Fruit fly (Drosophila melanogaster) whole organism, wandering third instar larva: ENCODE data around the gene CG13793.

ENCODE experiments used
- Abd-B ChIP-seq: fragments of >200 bp; optimal IDR thresholded peaks from 2 replicates; lab custom pipeline; 2017; ENCODE audit warnings: missing biosample characterization, missing genetic modification characterization
- CrebA ChIP-seq: fragments of 200-800 bp; sonication (Bioruptor generic); optimal IDR thresholded peaks from 2 replicates; lab custom pipeline; 2016; ENCODE audit warnings: missing biosample characterization, mild to moderate bottlenecking, missing genetic modification characterization, borderline replicate concordance
- Dfd ChIP-seq: fragments of >200 bp; optimal IDR thresholded peaks from 2 replicates; lab custom pipeline; 2017; ENCODE audit warnings: missing biosample characterization, missing genetic modification characterization
- Dif ChIP-seq: fragments of 200-275, 200-300 bp; sonication (Bioruptor generic); optimal IDR thresholded peaks from 2 replicates; lab custom pipeline; 2018; ENCODE audit warnings: missing biosample characterization, missing genetic modification characterization; ENCODE audit not compliant: partially characterized antibody
- GATAd ChIP-seq: sonication (Bioruptor generic); optimal IDR thresholded peaks from 2 replicates; lab custom pipeline; 2016; ENCODE audit warnings: missing biosample characterization, missing genetic modification characterization
- HLH106 ChIP-seq: fragments of 200-800 bp; optimal IDR thresholded peaks from 3 replicates; lab custom pipeline; 2019; ENCODE audit warnings: missing biosample characterization, mild to moderate bottlenecking, missing genetic modification characterization, moderate library complexity
- Hnf4 ChIP-seq: fragments of 200-800 bp; sonication (Bioruptor generic); optimal IDR thresholded peaks from 2 replicates; lab custom pipeline; 2016; ENCODE audit warnings: missing biosample characterization, mild to moderate bottlenecking, missing genetic modification characterization
- Hr78 ChIP-seq: fragments of >200 bp; optimal IDR thresholded peaks from 2 replicates; lab custom pipeline; 2017; ENCODE audit warnings: missing biosample characterization, missing genetic modification characterization
- Hr83 ChIP-seq: fragments of 200-300 bp; sonication (Bioruptor generic); optimal IDR thresholded peaks from 2 replicates; lab custom pipeline; 2016; ENCODE audit warnings: missing biosample characterization, mild to moderate bottlenecking, missing genetic modification characterization, moderate library complexity; ENCODE audit not compliant: poor library complexity, severe bottlenecking
- Jra ChIP-seq: sonication (Bioruptor generic); optimal IDR thresholded peaks from 2 replicates; lab custom pipeline; 2016; ENCODE audit warnings: missing biosample characterization, missing genetic modification characterization
- Mio ChIP-seq: sonication (Bioruptor generic); optimal IDR thresholded peaks from 2 replicates; lab custom pipeline; 2016; ENCODE audit warnings: missing biosample characterization, missing genetic modification characterization
- Myc ChIP-seq: fragments of >200 bp; optimal IDR thresholded peaks from 2 replicates; lab custom pipeline; 2017
- OdsH ChIP-seq: fragments of 200-800 bp; sonication (Bioruptor generic); optimal IDR thresholded peaks from 2 replicates; lab custom pipeline; 2016; ENCODE audit warnings: missing biosample characterization, mild to moderate bottlenecking, missing genetic modification characterization
- Rel ChIP-seq, 2 experiments: fragments of 200-800 bp; sonication (Bioruptor generic) in 1 of 2; optimal IDR thresholded peaks; 2 replicates in 1 of 2; 3 replicates in 1 of 2; lab custom pipeline; 2016 to 2019; ENCODE audit warnings: mild to moderate bottlenecking in 2 of 2, missing biosample characterization in 2 of 2, missing genetic modification characterization in 2 of 2, moderate library complexity in 1 of 2
- Sp1 ChIP-seq: fragments of 200-800 bp; sonication (Bioruptor generic); optimal IDR thresholded peaks from 3 replicates; lab custom pipeline; 2019; ENCODE audit warnings: missing biosample characterization, mild to moderate bottlenecking, missing genetic modification characterization, moderate library complexity
- Vsx2 ChIP-seq: fragments of 200-300, 225-300 bp; sonication (Bioruptor generic); optimal IDR thresholded peaks from 2 replicates; lab custom pipeline; 2018; ENCODE audit warnings: missing biosample characterization, missing genetic modification characterization; ENCODE audit not compliant: partially characterized antibody
- br ChIP-seq: fragments of 200-800 bp; sonication (Bioruptor generic); optimal IDR thresholded peaks from 2 replicates; lab custom pipeline; 2016; ENCODE audit warnings: missing biosample characterization, missing genetic modification characterization
- brk ChIP-seq: fragments of 200-800 bp; sonication (Bioruptor generic); optimal IDR thresholded peaks from 2 replicates; lab custom pipeline; 2016; ENCODE audit warnings: missing biosample characterization, mild to moderate bottlenecking, missing genetic modification characterization
- dl ChIP-seq, 2 experiments: fragments of 175-275, 200-275 bp in 1 of 2; fragments of 200-275 bp in 1 of 2; sonication (Bioruptor generic); optimal IDR thresholded peaks; lab custom pipeline; 2018; ENCODE audit warnings: mild to moderate bottlenecking in 2 of 2, missing biosample characterization in 2 of 2, missing genetic modification characterization in 2 of 2, moderate library complexity in 2 of 2; ENCODE audit not compliant: partially characterized antibody in 2 of 2, insufficient read depth in 1 of 2
- dmrt93B ChIP-seq: fragments of 200-800 bp; sonication (Bioruptor generic); optimal IDR thresholded peaks from 2 replicates; lab custom pipeline; 2018; ENCODE audit warnings: missing biosample characterization, mild to moderate bottlenecking, missing genetic modification characterization
- dsf ChIP-seq: sonication (Bioruptor generic); optimal IDR thresholded peaks from 2 replicates; lab custom pipeline; 2016; ENCODE audit warnings: missing biosample characterization, missing genetic modification characterization, borderline replicate concordance
- ey ChIP-seq: fragments of 200-800 bp; sonication (Bioruptor generic); optimal IDR thresholded peaks from 2 replicates; lab custom pipeline; 2016; ENCODE audit warnings: missing biosample characterization, missing genetic modification characterization
- foxo ChIP-seq, 2 experiments: fragments of 200-800 bp; sonication (Bioruptor generic); optimal IDR thresholded peaks; 2 replicates in 1 of 2; 3 replicates in 1 of 2; lab custom pipeline; 2016 to 2017; ENCODE audit warnings: missing biosample characterization in 2 of 2, missing genetic modification characterization in 2 of 2
- fru ChIP-seq: fragments of 200-800 bp; sonication (Bioruptor generic); optimal IDR thresholded peaks from 3 replicates; lab custom pipeline; 2016; ENCODE audit warnings: missing biosample characterization, mild to moderate bottlenecking, missing genetic modification characterization
- h ChIP-seq: fragments of 200-800 bp; sonication (Bioruptor generic); optimal IDR thresholded peaks from 3 replicates; lab custom pipeline; 2016; ENCODE audit warnings: missing biosample characterization, mild to moderate bottlenecking, missing genetic modification characterization
- lola ChIP-seq: fragments of >200 bp; optimal IDR thresholded peaks from 2 replicates; lab custom pipeline; 2017; ENCODE audit warnings: missing biosample characterization, missing genetic modification characterization
- pan ChIP-seq: fragments of >200 bp; optimal IDR thresholded peaks from 2 replicates; lab custom pipeline; 2017
- psq ChIP-seq: fragments of 200-800 bp; sonication (Bioruptor generic); optimal IDR thresholded peaks from 3 replicates; lab custom pipeline; 2017; ENCODE audit warnings: missing biosample characterization, mild to moderate bottlenecking, missing genetic modification characterization, moderate library complexity
- rgr ChIP-seq: fragments of 200-800 bp; sonication (Bioruptor generic); optimal IDR thresholded peaks from 3 replicates; lab custom pipeline; 2016; ENCODE audit warnings: missing biosample characterization, mild to moderate bottlenecking, missing genetic modification characterization
- sage ChIP-seq: fragments of 200-800 bp; sonication (Bioruptor generic); optimal IDR thresholded peaks from 2 replicates; lab custom pipeline; 2016; ENCODE audit warnings: missing biosample characterization, mild to moderate bottlenecking, missing genetic modification characterization
- sv ChIP-seq: fragments of 200-800 bp; sonication (Bioruptor generic); optimal IDR thresholded peaks from 3 replicates; lab custom pipeline; 2016; ENCODE audit warnings: missing biosample characterization, missing genetic modification characterization
- tai ChIP-seq: sonication (Bioruptor generic); optimal IDR thresholded peaks from 2 replicates; lab custom pipeline; 2016; ENCODE audit warnings: missing biosample characterization, missing genetic modification characterization
- woc ChIP-seq: sonication (Bioruptor generic); optimal IDR thresholded peaks from 2 replicates; lab custom pipeline; 2016; ENCODE audit warnings: missing biosample characterization, mild to moderate bottlenecking, missing genetic modification characterization

The CG13793 gene

DNA sequence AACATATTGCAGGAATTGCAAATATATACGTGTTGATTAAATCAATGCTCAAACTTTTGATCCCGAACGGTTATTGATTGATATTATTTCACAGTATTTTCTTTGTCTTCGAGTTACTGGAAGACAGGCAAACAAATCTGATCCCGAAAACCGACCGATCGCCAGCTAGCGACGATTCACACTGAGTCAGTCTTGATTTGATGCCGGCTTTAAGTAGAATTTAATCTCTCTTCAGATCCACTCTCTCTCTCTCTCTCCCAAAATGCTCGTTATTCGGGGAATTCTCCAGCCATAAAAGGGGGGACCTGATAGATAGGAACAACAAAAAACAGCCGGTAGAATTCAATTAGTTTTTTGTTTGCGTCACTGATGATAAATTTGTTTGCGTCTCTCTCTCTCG, 17.9 kb downstream of the CG13793 start, which contains the start of gene Tep2:
Gene Tep2, minus strand, starts transcription at position 185 of the 400 bp plus-strand sequence.
- TF ChIP-seq HLH106 (tag; lab: Kevin White, UChicago), result no peak
- TF ChIP-seq Vsx2 (GFP tag; lab: Kevin White, UChicago), result no peak
- no peak for TF ChIP-seq dmrt93B (GFP tag; lab: Kevin White, UChicago)
- no peak for TF ChIP-seq dsf
- TF ChIP-seq OdsH (GFP tag; lab: Kevin White, UChicago), result no peak
- TF ChIP-seq tai, result no peak
- TF ChIP-seq Rel (GFP tag; optimal IDR thresholded peaks at IDR 0.05; lab: Kevin White, UChicago), result no peak
- peak; percentile 96 for TF ChIP-seq Rel (tag; optimal IDR thresholded peaks at IDR 0.05; lab: Kevin White, UChicago)
- no peak for TF ChIP-seq lola
- TF ChIP-seq CrebA, result no peak
- no peak for TF ChIP-seq ey (GFP tag; lab: Kevin White, UChicago)
- no peak for TF ChIP-seq pan (lab: Kevin White, UChicago)
- TF ChIP-seq Hr83 (GFP tag; lab: Kevin White, UChicago), result peak; percentile 2
- TF ChIP-seq rgr (GFP tag; lab: Kevin White, UChicago), result peak; percentile 36
- no peak for TF ChIP-seq sv (GFP tag; lab: Kevin White, UChicago)
- peak; percentile 47 to 58 for TF ChIP-seq dl (GFP tag; optimal IDR thresholded peaks at IDR 0.05; lab: Kevin White, UChicago; ENCODE audit: insufficient read depth in 1 of 2, partially characterized antibody in 2 of 2)
- TF ChIP-seq Hr78, result no peak
- TF ChIP-seq h, result peak; percentile 26
- no peak for TF ChIP-seq Mio
- peak; percentile 71 for TF ChIP-seq Dif (GFP tag; lab: Kevin White, UChicago)
- peak; percentile 43 for TF ChIP-seq fru
- TF ChIP-seq psq (GFP tag; lab: Kevin White, UChicago), result no peak
- no peak for TF ChIP-seq Abd-B (GFP tag; lab: Kevin White, UChicago)
- no peak for TF ChIP-seq GATAd (GFP tag; lab: Kevin White, UChicago)
- TF ChIP-seq foxo (GFP tag; optimal IDR thresholded peaks at IDR 0.05; lab: Kevin White, UChicago), result no peak
- peak; percentile 58 for TF ChIP-seq Jra (GFP tag; lab: Kevin White, UChicago)

DNA sequence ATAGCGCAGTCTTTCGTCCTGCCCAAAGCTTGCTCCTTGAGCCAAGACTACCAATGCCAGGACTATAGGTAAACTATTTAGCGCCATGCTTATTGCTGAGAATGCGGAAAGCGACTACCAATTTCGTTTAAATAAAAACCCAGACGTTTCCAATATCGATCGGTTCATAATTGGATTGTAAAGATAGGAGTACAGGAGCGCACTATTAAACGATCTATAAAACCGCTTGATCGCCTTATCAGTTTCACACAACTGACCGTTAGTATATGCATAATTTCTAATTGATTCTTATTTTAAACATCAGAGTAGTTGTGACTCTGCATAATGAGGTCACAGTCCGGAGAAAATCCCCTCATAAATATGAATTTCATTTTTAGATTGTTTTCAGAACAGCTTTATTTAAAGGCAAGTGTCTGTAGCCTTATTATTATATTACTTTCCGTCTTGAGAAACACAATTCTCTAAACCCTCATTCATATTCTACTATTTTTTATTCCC, 26.7 kb downstream of the CG13793 start, which contains the start of the genes CG7025 and CG43235:
Gene CG7025, minus strand, starts transcription at position 101 of the 498 bp plus-strand sequence.
Gene CG43235, plus strand, starts transcription at position 448 of the 498 bp plus-strand sequence.
- no peak for TF ChIP-seq foxo (GFP tag; optimal IDR thresholded peaks at IDR 0.05; lab: Kevin White, UChicago)

DNA sequence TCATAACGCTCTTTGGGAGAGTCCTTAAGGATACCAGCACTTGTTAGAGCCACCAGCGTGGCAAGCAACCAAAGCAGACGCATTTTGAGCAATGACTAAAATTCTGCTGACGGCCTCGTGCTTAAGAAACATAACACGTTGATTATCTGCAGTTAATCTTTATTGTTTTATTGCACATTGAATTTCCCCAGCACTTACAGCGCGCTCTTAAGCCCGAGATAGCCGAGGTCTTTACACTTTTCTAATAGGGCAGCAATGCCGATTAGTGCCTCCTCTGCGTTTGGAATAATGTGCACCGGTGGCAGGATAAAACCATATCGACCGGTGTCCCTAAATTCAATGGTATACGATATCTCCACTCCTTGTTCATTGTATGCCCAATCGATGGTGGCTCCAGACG, 28.3 kb downstream of the CG13793 start, which contains the start of gene CG18585:
Gene CG18585, minus strand, starts transcription at position 101 of the 400 bp plus-strand sequence.
- TF ChIP-seq Jra (GFP tag; lab: Kevin White, UChicago) (no peak), GATAd (GFP tag; lab: Kevin White, UChicago) (no peak), brk (no peak), woc (GFP tag; lab: Kevin White, UChicago) (no peak), rgr (GFP tag; lab: Kevin White, UChicago) (no peak), sage (no peak), OdsH (GFP tag; lab: Kevin White, UChicago) (no peak), br (GFP tag; lab: Kevin White, UChicago) (no peak)
- TF ChIP-seq, all 38 proteins: peak for 0

DNA sequence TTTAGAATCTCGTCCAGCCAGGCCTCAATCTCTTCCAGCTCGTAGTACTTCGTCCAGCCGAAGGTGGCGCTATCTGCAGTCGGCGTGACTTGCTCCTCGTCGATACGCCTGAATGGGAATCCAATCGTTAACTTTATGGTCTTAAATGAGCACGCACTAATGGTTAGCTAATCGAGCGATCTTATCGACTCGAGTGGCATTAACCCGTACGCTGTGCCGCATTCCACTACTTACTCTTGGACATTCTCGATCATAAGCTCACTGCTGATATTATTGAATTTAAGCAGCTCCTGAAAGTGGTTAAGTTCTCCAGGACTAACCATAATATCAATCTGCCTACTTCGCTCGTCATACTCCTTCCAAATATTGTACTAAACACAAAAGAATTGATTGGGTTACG, 28.8 kb downstream of the CG13793 start:
- TF ChIP-seq Hnf4 (GFP tag; lab: Kevin White, UChicago) (no peak), Hr78 (no peak), Myc (lab: Kevin White, UChicago) (no peak), Dfd (GFP tag; lab: Kevin White, UChicago) (no peak), HLH106 (tag; lab: Kevin White, UChicago) (no peak), Sp1 (no peak), psq (GFP tag; lab: Kevin White, UChicago) (no peak), br (GFP tag; lab: Kevin White, UChicago) (no peak), rgr (GFP tag; lab: Kevin White, UChicago) (no peak), Vsx2 (GFP tag; lab: Kevin White, UChicago) (no peak)
